Fruit fly (Drosophila melanogaster) whole organism, embryonic: ENCODE results near the gene CG15515.
A peak's percentile ranks its signal among the peaks of the same experiment; 100 is the strongest.

Source experiments
- ATbp ChIP-seq: fragments of 200-800 bp; sonication (Bioruptor generic); optimal IDR thresholded peaks from 2 replicates; lab custom pipeline; 2017; ENCODE audit warnings: missing biosample characterization, mild to moderate bottlenecking, missing genetic modification characterization, missing genetic modification reagents
- Atf-2 ChIP-seq: fragments of 200-800 bp; sonication (Bioruptor generic); optimal IDR thresholded peaks from 2 replicates; lab custom pipeline; 2016; ENCODE audit warnings: missing biosample characterization, missing genetic modification characterization
- Atf6 ChIP-seq: fragments of 200-800 bp; sonication (Bioruptor generic); IDR thresholded peaks from 2 replicates; pipeline ENCODE4 v1.3.6; 2022; ENCODE audit warnings: missing biosample characterization, missing genetic modification characterization
- CG11247 ChIP-seq: fragments of 200-800 bp; sonication (Bioruptor generic); IDR thresholded peaks from 2 replicates; pipeline ENCODE4 v1.3.6; 2022; ENCODE audit warnings: missing biosample characterization, missing genetic modification characterization
- CG11504 ChIP-seq: fragments of 200-800 bp; sonication (Bioruptor generic); optimal IDR thresholded peaks from 3 replicates; lab custom pipeline; 2019; ENCODE audit warnings: missing biosample characterization, mild to moderate bottlenecking, missing genetic modification characterization, moderate library complexity
- CG11696 ChIP-seq: fragments of 200-800 bp; sonication (Bioruptor generic); IDR thresholded peaks from 2 replicates; pipeline ENCODE4 v1.3.6; 2022; ENCODE audit warnings: missing biosample characterization, missing genetic modification characterization
- CG12155 ChIP-seq: fragments of 200-800 bp; sonication (Bioruptor generic); optimal IDR thresholded peaks from 3 replicates; lab custom pipeline; 2016; ENCODE audit warnings: missing biosample characterization, missing genetic modification characterization
- CG12299 ChIP-seq: fragments of 200-800 bp; sonication (Bioruptor generic); optimal IDR thresholded peaks from 2 replicates; lab custom pipeline; 2018; ENCODE audit warnings: missing biosample characterization, mild to moderate bottlenecking, missing genetic modification characterization
- CG12391 ChIP-seq: fragments of 200-800 bp; sonication (Bioruptor generic); optimal IDR thresholded peaks from 3 replicates; lab custom pipeline; 2018; ENCODE audit warnings: missing biosample characterization, mild to moderate bottlenecking, missing genetic modification characterization, moderate library complexity
- CG15514 ChIP-seq: fragments of 200-800 bp; sonication (Bioruptor generic); optimal IDR thresholded peaks from 3 replicates; lab custom pipeline; 2017; ENCODE audit warnings: missing biosample characterization, missing genetic modification characterization, mild to moderate bottlenecking, moderate library complexity, missing genetic modification reagents
- CG17568 ChIP-seq: fragments of 200-800 bp; sonication (Bioruptor generic); optimal IDR thresholded peaks from 2 replicates; lab custom pipeline; 2018; ENCODE audit warnings: missing biosample characterization, mild to moderate bottlenecking, missing genetic modification characterization, moderate library complexity
- CG17802 ChIP-seq: fragments of 200-800 bp; sonication (Bioruptor generic); optimal IDR thresholded peaks from 2 replicates; lab custom pipeline; 2018; ENCODE audit warnings: missing biosample characterization, mild to moderate bottlenecking, missing genetic modification characterization, moderate library complexity
- CG18619 ChIP-seq: fragments of 200-800 bp; sonication (Bioruptor generic); optimal IDR thresholded peaks from 3 replicates; lab custom pipeline; 2017; ENCODE audit warnings: missing biosample characterization, mild to moderate bottlenecking, missing genetic modification characterization
- CG30403 ChIP-seq: fragments of 200-800 bp; sonication (Bioruptor generic); optimal IDR thresholded peaks from 3 replicates; lab custom pipeline; 2016; ENCODE audit warnings: missing biosample characterization, missing genetic modification characterization
- CG31365 ChIP-seq: fragments of 200-800 bp; sonication (Bioruptor generic); optimal IDR thresholded peaks from 2 replicates; lab custom pipeline; 2018; ENCODE audit warnings: missing biosample characterization, mild to moderate bottlenecking, missing genetic modification characterization
- CG4424 ChIP-seq: fragments of 200-800 bp; sonication (Bioruptor generic); optimal IDR thresholded peaks from 3 replicates; lab custom pipeline; 2016; ENCODE audit warnings: missing biosample characterization, missing genetic modification characterization
- CG6175 ChIP-seq: fragments of 200-800 bp; sonication (Bioruptor generic); IDR thresholded peaks from 3 replicates; pipeline ENCODE4 v1.3.6; 2022; ENCODE audit warnings: missing biosample characterization, missing genetic modification characterization
- CG6254 ChIP-seq: fragments of 200-800 bp; sonication (Bioruptor generic); optimal IDR thresholded peaks from 3 replicates; lab custom pipeline; 2017; ENCODE audit warnings: mild to moderate bottlenecking, missing biosample characterization, missing genetic modification reagents, missing genetic modification characterization
- CG7786 ChIP-seq: fragments of 200-800 bp; sonication (Bioruptor generic); optimal IDR thresholded peaks from 2 replicates; lab custom pipeline; 2016; ENCODE audit warnings: missing biosample characterization, missing genetic modification characterization
- CG9876 ChIP-seq: fragments of 200-800 bp; sonication (Bioruptor generic); optimal IDR thresholded peaks from 2 replicates; lab custom pipeline; 2016; ENCODE audit warnings: missing biosample characterization, missing genetic modification characterization
- CkIIα-i1 ChIP-seq: fragments of 200-800 bp; sonication (Bioruptor generic); IDR thresholded peaks from 2 replicates; pipeline ENCODE4 v1.3.6; 2022; ENCODE audit warnings: missing biosample characterization, missing genetic modification characterization
- Dfd ChIP-seq, 2 experiments: fragments of >200 bp; optimal IDR thresholded peaks; 2 replicates each; lab custom pipeline; 2017; ENCODE audit warnings: missing biosample characterization in 2 of 2, missing genetic modification characterization in 2 of 2
- Fer1 ChIP-seq: fragments of 200-800 bp; sonication (Bioruptor generic); optimal IDR thresholded peaks from 2 replicates; lab custom pipeline; 2017; ENCODE audit warnings: missing biosample characterization, mild to moderate bottlenecking, missing genetic modification characterization
- HLH3B ChIP-seq: fragments of 200-800 bp; sonication (Bioruptor generic); IDR thresholded peaks from 2 replicates; pipeline ENCODE4 v1.3.6; 2022; ENCODE audit warnings: missing biosample characterization, missing genetic modification characterization
- Hmr ChIP-seq: fragments of 200-800 bp; sonication (Bioruptor generic); optimal IDR thresholded peaks from 3 replicates; lab custom pipeline; 2017; ENCODE audit warnings: mild to moderate bottlenecking, missing biosample characterization, missing genetic modification reagents, missing genetic modification characterization
- MESR4 ChIP-seq: fragments of 200-800 bp; sonication (Bioruptor generic); optimal IDR thresholded peaks from 2 replicates; lab custom pipeline; 2018; ENCODE audit warnings: missing biosample characterization, mild to moderate bottlenecking, missing genetic modification characterization, moderate library complexity
- Mad ChIP-seq: fragments of 200-800 bp; sonication (Bioruptor generic); optimal IDR thresholded peaks from 2 replicates; lab custom pipeline; 2016; ENCODE audit warnings: missing biosample characterization, missing genetic modification characterization
- NFAT ChIP-seq: fragments of 200-800 bp; sonication (Bioruptor generic); IDR thresholded peaks from 2 replicates; pipeline ENCODE4 v1.3.6; 2022; ENCODE audit warnings: missing biosample characterization, missing genetic modification characterization
- Oaz ChIP-seq: fragments of 200-800 bp; sonication (Bioruptor generic); IDR thresholded peaks from 2 replicates; pipeline ENCODE4 v1.3.6; 2022; ENCODE audit warnings: missing biosample characterization, missing genetic modification characterization
- Optix ChIP-seq: fragments of 200-800 bp; sonication (Bioruptor generic); IDR thresholded peaks from 3 replicates; pipeline ENCODE4 v1.3.6; 2022; ENCODE audit warnings: missing biosample characterization, missing genetic modification characterization
- PHDP ChIP-seq: fragments of 200-800 bp; sonication (Bioruptor generic); optimal IDR thresholded peaks from 3 replicates; lab custom pipeline; 2018; ENCODE audit warnings: missing biosample characterization, mild to moderate bottlenecking, missing genetic modification characterization, moderate library complexity
- Pdp1 ChIP-seq, 2 experiments: fragments of 200-800 bp; sonication (Bioruptor generic); optimal IDR thresholded peaks; 3 replicates each; lab custom pipeline; 2016; ENCODE audit warnings: missing biosample characterization in 2 of 2, missing genetic modification characterization in 2 of 2, mild to moderate bottlenecking in 1 of 2, moderate library complexity in 1 of 2
- Xbp1 ChIP-seq: fragments of 200-800 bp; sonication (Bioruptor generic); optimal IDR thresholded peaks from 3 replicates; lab custom pipeline; 2016; ENCODE audit warnings: missing biosample characterization, mild to moderate bottlenecking, missing genetic modification characterization
- al ChIP-seq: fragments of 200-800 bp; sonication (Bioruptor generic); IDR thresholded peaks from 2 replicates; pipeline ENCODE4 v1.3.6; 2022; ENCODE audit warnings: missing biosample characterization, missing genetic modification characterization
- ara ChIP-seq: fragments of 200-800 bp; sonication (Bioruptor generic); IDR thresholded peaks from 2 replicates; pipeline ENCODE4 v1.3.6; 2022; ENCODE audit warnings: missing biosample characterization, missing genetic modification characterization
- bcd ChIP-seq: fragments of 200-800 bp; sonication (Bioruptor generic); optimal IDR thresholded peaks from 2 replicates; lab custom pipeline; 2017; ENCODE audit warnings: missing biosample characterization, mild to moderate bottlenecking, missing genetic modification characterization
- danr ChIP-seq: fragments of 200-800 bp; sonication (Bioruptor generic); IDR thresholded peaks from 2 replicates; pipeline ENCODE4 v1.3.6; 2022; ENCODE audit warnings: missing biosample characterization, missing genetic modification characterization
- dmrt99B ChIP-seq: fragments of 200-800 bp; sonication (Bioruptor generic); optimal IDR thresholded peaks from 2 replicates; lab custom pipeline; 2018; ENCODE audit warnings: missing biosample characterization, mild to moderate bottlenecking, missing genetic modification characterization, moderate library complexity
- dpn ChIP-seq, 2 experiments: fragments of 200-800 bp; sonication (Bioruptor generic); optimal IDR thresholded peaks; 3 replicates each; lab custom pipeline; 2016; ENCODE audit warnings: missing biosample characterization in 2 of 2, missing genetic modification characterization in 2 of 2
- ems ChIP-seq: fragments of 200-800 bp; sonication (Bioruptor generic); optimal IDR thresholded peaks from 3 replicates; lab custom pipeline; 2016; ENCODE audit warnings: missing biosample characterization, missing genetic modification characterization
- fd3F ChIP-seq: fragments of 200-800 bp; sonication (Bioruptor generic); optimal IDR thresholded peaks from 2 replicates; lab custom pipeline; 2018; ENCODE audit warnings: missing biosample characterization, mild to moderate bottlenecking, missing genetic modification characterization, moderate library complexity
- grau ChIP-seq: fragments of 200-800 bp; optimal IDR thresholded peaks from 3 replicates; lab custom pipeline; 2019; ENCODE audit warnings: missing biosample characterization, mild to moderate bottlenecking, missing genetic modification characterization, moderate library complexity
- ind ChIP-seq: fragments of 200-800 bp; sonication (Bioruptor generic); optimal IDR thresholded peaks from 3 replicates; lab custom pipeline; 2016; ENCODE audit warnings: missing biosample characterization, missing genetic modification characterization
- lab ChIP-seq: fragments of 200-800 bp; sonication (Bioruptor generic); optimal IDR thresholded peaks from 3 replicates; lab custom pipeline; 2017; ENCODE audit warnings: missing biosample characterization, missing genetic modification characterization, mild to moderate bottlenecking, moderate library complexity, missing genetic modification reagents
- luna ChIP-seq: fragments of 200-800 bp; sonication (Bioruptor generic); optimal IDR thresholded peaks from 2 replicates; lab custom pipeline; 2016; ENCODE audit warnings: missing biosample characterization, missing genetic modification characterization
- pb ChIP-seq: fragments of 200-800 bp; sonication (Bioruptor generic); optimal IDR thresholded peaks from 3 replicates; lab custom pipeline; 2016; ENCODE audit warnings: missing biosample characterization, missing genetic modification characterization
- pnt ChIP-seq: fragments of 200-800 bp; sonication (Bioruptor generic); optimal IDR thresholded peaks from 3 replicates; lab custom pipeline; 2016; ENCODE audit warnings: missing biosample characterization, missing genetic modification characterization
- ranshi ChIP-seq: fragments of 200-800 bp; sonication (Bioruptor generic); IDR thresholded peaks from 2 replicates; pipeline ENCODE4 v1.3.6; 2022; ENCODE audit warnings: missing biosample characterization, missing genetic modification characterization
- salm ChIP-seq: fragments of 200-800 bp; sonication (Bioruptor generic); optimal IDR thresholded peaks from 2 replicates; lab custom pipeline; 2018; ENCODE audit warnings: missing biosample characterization, mild to moderate bottlenecking, missing genetic modification characterization
- slp2 ChIP-seq: fragments of 200-800 bp; sonication (Bioruptor generic); optimal IDR thresholded peaks from 2 replicates; lab custom pipeline; 2016; ENCODE audit warnings: missing biosample characterization, missing genetic modification characterization

The CG15515 gene

DNA sequence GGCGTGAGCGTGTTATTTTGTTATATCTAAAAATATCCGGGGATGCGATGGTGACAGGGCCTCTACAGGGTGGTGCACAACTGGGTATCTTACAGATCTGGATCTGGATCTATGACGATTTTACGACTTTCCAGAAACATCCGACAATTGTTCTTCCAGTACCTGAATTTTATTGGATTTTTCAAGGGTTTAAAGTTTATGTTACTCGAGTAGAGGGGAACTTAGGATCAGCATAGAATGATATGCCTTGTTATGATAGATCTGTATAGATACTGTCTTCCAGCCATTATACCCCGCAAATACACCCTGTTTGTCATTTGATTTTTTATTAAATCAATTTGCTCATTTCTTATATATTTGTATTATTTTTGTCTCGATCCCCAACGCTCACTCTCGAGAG is 10.9 kb upstream of the CG15515 start (continued):
- TF ChIP-seq Optix (no peak), Atf-2 (peak; percentile 6), CG11247 (GFP tag; lab: Robert Waterston, UW) (peak; percentile 58), dpn (GFP tag; optimal IDR thresholded peaks at IDR 0.05; lab: Kevin White, UChicago) (peak; percentile 60 to 64), salm (peak; percentile 48), CG30403 (GFP tag; lab: Kevin White, UChicago) (peak; percentile 61), CG31365 (tag; lab: Kevin White, UChicago) (peak; percentile 9), dmrt99B (tag; lab: Kevin White, UChicago) (peak; percentile 75), PHDP (tag; lab: Kevin White, UChicago) (peak; percentile 67), CG18619 (GFP tag; lab: Kevin White, UChicago) (peak; percentile 55), Xbp1 (GFP tag; lab: Kevin White, UChicago) (peak; percentile 29), CkIIα-i1 (no peak), CG6175 (GFP tag; lab: Robert Waterston, UW) (0 out of 3 replicates have a peak, but pooled peaks have one; percentile 24), CG11696 (0 out of 2 replicates have a peak, but pooled peaks have one; percentile 27), CG6254 (GFP tag; lab: Kevin White, UChicago) (peak; percentile 48), CG4424 (peak; percentile 52), CG12299 (peak; percentile 6), danr (GFP tag; lab: Robert Waterston, UW) (peak; percentile 54; the same call in 1 of the 2 replicates), Pdp1 (GFP tag; optimal IDR thresholded peaks at IDR 0.05; lab: Kevin White, UChicago) (peak; percentile 18 to 35), ems (peak; percentile 26), CG12155 (peak; percentile 29), CG9876 (peak; percentile 28), fd3F (peak; percentile 63), CG17802 (no peak), pnt (GFP tag; lab: Kevin White, UChicago) (peak; percentile 32), slp2 (GFP tag; lab: Kevin White, UChicago) (no peak), MESR4 (GFP tag; lab: Kevin White, UChicago) (no peak), CG12391 (peak; percentile 43), Fer1 (GFP tag; lab: Kevin White, UChicago) (peak; percentile 66), al (GFP tag; lab: Robert Waterston, UW) (peak; percentile 76), HLH3B (GFP tag; lab: Robert Waterston, UW) (peak; percentile 67), ranshi (GFP tag; lab: Robert Waterston, UW) (peak; percentile 13; the same call in 1 of the 2 replicates), ara (GFP tag; lab: Robert Waterston, UW) (no peak), CG11504 (tag; lab: Kevin White, UChicago) (peak; percentile 77), Dfd (GFP tag; optimal IDR thresholded peaks at IDR 0.05; lab: Kevin White, UChicago) (no peak), CG7786 (peak; percentile 33), luna (GFP tag; lab: Kevin White, UChicago) (no peak), Mad (no peak), pb (GFP tag; lab: Kevin White, UChicago) (peak; percentile 20), ind (GFP tag; lab: Kevin White, UChicago) (peak; percentile 63), CG15514 (GFP tag; lab: Kevin White, UChicago) (peak; percentile 23), lab (GFP tag; lab: Kevin White, UChicago) (peak; percentile 69), grau (peak; percentile 79), NFAT (GFP tag; lab: Robert Waterston, UW) (peak; percentile 32; the same call in 1 of the 2 replicates), CG17568 (GFP tag; lab: Kevin White, UChicago) (peak; percentile 35), bcd (peak; percentile 67), Hmr (GFP tag; lab: Kevin White, UChicago) (peak; percentile 67), Atf6 (GFP tag; lab: Robert Waterston, UW) (peak; percentile 73), ATbp (GFP tag; lab: Kevin White, UChicago) (peak; percentile 56), Oaz (GFP tag; lab: Robert Waterston, UW) (0 out of 2 replicates have a peak, but pooled peaks have one; percentile 22)
